Worm (Caenorhabditis elegans) whole organism, L3 larva: ENCODE measurements around the gene picc-1.
"Not testable (repeated sequence)": the region's sequence is repeated elsewhere in the genome, so short reads cannot be mapped to it uniquely, and the experiment has no call there.

ENCODE experiments used
- R02D3.7 ChIP-seq: fragments of 150-350 bp; optimal IDR thresholded peaks from 2 replicates; lab custom pipeline; 2014; ENCODE audit warnings: missing biosample characterization, missing genetic modification characterization
- aly-2 ChIP-seq: fragments of 150-350 bp; optimal IDR thresholded peaks from 2 replicates; lab custom pipeline; 2014; ENCODE audit warnings: missing biosample characterization, missing genetic modification characterization
- ama-1 ChIP-seq: fragments of 150-350 bp; optimal IDR thresholded peaks from 2 replicates; lab custom pipeline; 2018
- ceh-16 ChIP-seq: sonication (generic microtip); optimal IDR thresholded peaks from 2 replicates; lab custom pipeline; 2017; ENCODE audit warnings: missing biosample characterization, missing genetic modification characterization
- ceh-28 ChIP-seq: fragments of 150-350 bp; optimal IDR thresholded peaks from 2 replicates; lab custom pipeline; 2014; ENCODE audit warnings: missing biosample characterization, missing genetic modification reagents, missing genetic modification characterization
- ceh-82 ChIP-seq: fragments of 150-350 bp; optimal IDR thresholded peaks from 2 replicates; lab custom pipeline; 2014; ENCODE audit warnings: missing biosample characterization, missing genetic modification characterization
- ceh-9 ChIP-seq: sonication (generic microtip); optimal IDR thresholded peaks from 2 replicates; lab custom pipeline; 2018; ENCODE audit warnings: missing biosample characterization, missing genetic modification characterization
- daf-12 ChIP-seq: fragments of 150-350 bp; optimal IDR thresholded peaks from 2 replicates; lab custom pipeline; 2014; ENCODE audit warnings: missing biosample characterization, missing genetic modification reagents, missing genetic modification characterization
- egl-27 ChIP-seq: sonication (generic microtip); optimal IDR thresholded peaks from 4 replicates; lab custom pipeline; 2017; ENCODE audit warnings: missing biosample characterization, missing genetic modification reagents, missing genetic modification characterization
- egl-5 ChIP-seq: fragments of 150-350 bp; optimal IDR thresholded peaks from 2 replicates; lab custom pipeline; 2017; ENCODE audit warnings: missing biosample characterization, missing genetic modification reagents, missing genetic modification characterization, inconsistent platforms
- elt-1 ChIP-seq: fragments of 150-350 bp; optimal IDR thresholded peaks from 2 replicates; lab custom pipeline; 2014; ENCODE audit warnings: missing biosample characterization, missing genetic modification characterization
- elt-2 ChIP-seq: sonication (generic microtip); optimal IDR thresholded peaks from 2 replicates; lab custom pipeline; 2016; ENCODE audit warnings: missing genetic modification reagents, mild to moderate bottlenecking, missing genetic modification characterization, missing compliant biosample characterization
- elt-3 ChIP-seq, 3 experiments: fragments of 150-350 bp in 1 of 3; sonication (generic microtip) in 2 of 3; optimal IDR thresholded peaks; 2 replicates in 2 of 3; 4 replicates in 1 of 3; lab custom pipeline; 2014 to 2017; ENCODE audit warnings: missing biosample characterization in 3 of 3, missing genetic modification characterization in 3 of 3
- eor-1 ChIP-seq, 2 experiments: fragments of 150-350 bp; optimal IDR thresholded peaks; 2 replicates each; lab custom pipeline; 2014 to 2018; ENCODE audit warnings: missing biosample characterization in 2 of 2, missing genetic modification characterization in 2 of 2
- fkh-10 ChIP-seq: sonication (generic microtip); optimal IDR thresholded peaks from 2 replicates; lab custom pipeline; 2017; ENCODE audit warnings: missing biosample characterization, missing genetic modification reagents, missing genetic modification characterization
- fkh-2 ChIP-seq: fragments of 150-350 bp; optimal IDR thresholded peaks from 2 replicates; lab custom pipeline; 2014; ENCODE audit warnings: missing biosample characterization, missing genetic modification reagents, missing genetic modification characterization
- fos-1 ChIP-seq: fragments of 150-350 bp; optimal IDR thresholded peaks from 2 replicates; lab custom pipeline; 2014; ENCODE audit warnings: missing biosample characterization, missing genetic modification characterization
- hmg-11 ChIP-seq: sonication (generic microtip); optimal IDR thresholded peaks from 2 replicates; lab custom pipeline; 2016; ENCODE audit warnings: missing genetic modification characterization, missing compliant biosample characterization
- jun-1 ChIP-seq: fragments of 150-350 bp; optimal IDR thresholded peaks from 2 replicates; lab custom pipeline; 2014; ENCODE audit warnings: missing biosample characterization, missing genetic modification reagents, missing genetic modification characterization
- lin-39 ChIP-seq: fragments of 150-350 bp; optimal IDR thresholded peaks from 2 replicates; lab custom pipeline; 2018; ENCODE audit warnings: missing biosample characterization, missing genetic modification reagents, missing genetic modification characterization
- lsy-12 ChIP-seq: sonication (generic microtip); optimal IDR thresholded peaks from 2 replicates; lab custom pipeline; 2016; ENCODE audit warnings: mild to moderate bottlenecking, missing genetic modification characterization, missing compliant biosample characterization
- mdl-1 ChIP-seq: fragments of 150-350 bp; optimal IDR thresholded peaks from 2 replicates; lab custom pipeline; 2014; ENCODE audit warnings: missing biosample characterization, missing genetic modification characterization
- mml-1 ChIP-seq: fragments of 150-350 bp; sonication (generic microtip); optimal IDR thresholded peaks from 3 replicates; lab custom pipeline; 2014; ENCODE audit warnings: missing biosample characterization, missing genetic modification characterization
- nfya-1 ChIP-seq: sonication (generic microtip); optimal IDR thresholded peaks from 2 replicates; lab custom pipeline; 2017; ENCODE audit warnings: missing genetic modification characterization, mild to moderate bottlenecking, missing compliant biosample characterization, antibody characterized with exemption, moderate library complexity; ENCODE audit not compliant: insufficient read depth
- nhr-11 ChIP-seq: fragments of 150-350 bp; optimal IDR thresholded peaks from 2 replicates; lab custom pipeline; 2014; ENCODE audit warnings: missing biosample characterization, missing genetic modification characterization
- nhr-12 ChIP-seq: fragments of 150-350 bp; optimal IDR thresholded peaks from 2 replicates; lab custom pipeline; 2014; ENCODE audit warnings: missing biosample characterization, missing genetic modification characterization
- nhr-23 ChIP-seq: fragments of 150-350 bp; optimal IDR thresholded peaks from 2 replicates; lab custom pipeline; 2014; ENCODE audit warnings: missing biosample characterization, missing genetic modification reagents, missing genetic modification characterization
- nhr-237 ChIP-seq: fragments of 150-350 bp; optimal IDR thresholded peaks from 2 replicates; lab custom pipeline; 2014; ENCODE audit warnings: missing biosample characterization, missing genetic modification characterization
- nhr-25 ChIP-seq: sonication (generic microtip); optimal IDR thresholded peaks from 2 replicates; lab custom pipeline; 2017; ENCODE audit warnings: missing biosample characterization, missing genetic modification characterization
- nhr-28 ChIP-seq: fragments of 150-350 bp; optimal IDR thresholded peaks from 2 replicates; lab custom pipeline; 2014; ENCODE audit warnings: missing biosample characterization, missing genetic modification characterization
- nhr-43 ChIP-seq: sonication (generic microtip); optimal IDR thresholded peaks from 2 replicates; lab custom pipeline; 2016; ENCODE audit warnings: mild to moderate bottlenecking, missing genetic modification characterization, missing compliant biosample characterization; ENCODE audit not compliant: poor library complexity, severe bottlenecking
- nhr-67 ChIP-seq: fragments of 150-350 bp; optimal IDR thresholded peaks from 2 replicates; lab custom pipeline; 2014; ENCODE audit warnings: missing biosample characterization, missing genetic modification characterization
- nhr-76 ChIP-seq: fragments of 150-350 bp; sonication (generic microtip); optimal IDR thresholded peaks from 5 replicates; lab custom pipeline; 2014; ENCODE audit warnings: missing biosample characterization, missing genetic modification characterization
- pha-4 ChIP-seq: fragments of 150-350 bp; optimal IDR thresholded peaks from 2 replicates; lab custom pipeline; 2014; ENCODE audit warnings: missing biosample characterization, missing genetic modification reagents, missing genetic modification characterization
- pqm-1 ChIP-seq: fragments of 150-350 bp; optimal IDR thresholded peaks from 2 replicates; lab custom pipeline; 2017; ENCODE audit warnings: missing biosample characterization, missing genetic modification characterization, inconsistent platforms
- sea-2 ChIP-seq: fragments of 150-350 bp; sonication (generic microtip); optimal IDR thresholded peaks from 4 replicates; lab custom pipeline; 2014; ENCODE audit warnings: missing biosample characterization, missing genetic modification reagents, missing genetic modification characterization
- skn-1 ChIP-seq: fragments of 150-350 bp; optimal IDR thresholded peaks from 2 replicates; lab custom pipeline; 2014; ENCODE audit warnings: missing biosample characterization, missing genetic modification characterization
- snpc-4 ChIP-seq: fragments of 150-350 bp; optimal IDR thresholded peaks from 2 replicates; lab custom pipeline; 2014; ENCODE audit warnings: missing biosample characterization, missing genetic modification characterization
- tbx-2 ChIP-seq: sonication (generic microtip); optimal IDR thresholded peaks from 2 replicates; lab custom pipeline; 2016; ENCODE audit warnings: mild to moderate bottlenecking, missing genetic modification characterization, missing compliant biosample characterization
- unc-39 ChIP-seq: sonication (generic microtip); optimal IDR thresholded peaks from 4 replicates; lab custom pipeline; 2017; ENCODE audit warnings: missing biosample characterization, missing genetic modification characterization
- unc-62 ChIP-seq: fragments of 150-350 bp; sonication (generic microtip); optimal IDR thresholded peaks from 4 replicates; lab custom pipeline; 2014; ENCODE audit warnings: missing biosample characterization, missing genetic modification reagents, missing genetic modification characterization
- zag-1 ChIP-seq: fragments of 150-350 bp; optimal IDR thresholded peaks from 2 replicates; lab custom pipeline; 2014; ENCODE audit warnings: missing biosample characterization, missing genetic modification characterization
- ztf-11 ChIP-seq: fragments of 150-350 bp; optimal IDR thresholded peaks from 2 replicates; lab custom pipeline; 2014; ENCODE audit warnings: missing biosample characterization, missing genetic modification characterization
- ztf-4 ChIP-seq: fragments of 150-350 bp; optimal IDR thresholded peaks from 2 replicates; lab custom pipeline; 2014; ENCODE audit warnings: missing biosample characterization, missing genetic modification characterization

The picc-1 gene

DNA sequence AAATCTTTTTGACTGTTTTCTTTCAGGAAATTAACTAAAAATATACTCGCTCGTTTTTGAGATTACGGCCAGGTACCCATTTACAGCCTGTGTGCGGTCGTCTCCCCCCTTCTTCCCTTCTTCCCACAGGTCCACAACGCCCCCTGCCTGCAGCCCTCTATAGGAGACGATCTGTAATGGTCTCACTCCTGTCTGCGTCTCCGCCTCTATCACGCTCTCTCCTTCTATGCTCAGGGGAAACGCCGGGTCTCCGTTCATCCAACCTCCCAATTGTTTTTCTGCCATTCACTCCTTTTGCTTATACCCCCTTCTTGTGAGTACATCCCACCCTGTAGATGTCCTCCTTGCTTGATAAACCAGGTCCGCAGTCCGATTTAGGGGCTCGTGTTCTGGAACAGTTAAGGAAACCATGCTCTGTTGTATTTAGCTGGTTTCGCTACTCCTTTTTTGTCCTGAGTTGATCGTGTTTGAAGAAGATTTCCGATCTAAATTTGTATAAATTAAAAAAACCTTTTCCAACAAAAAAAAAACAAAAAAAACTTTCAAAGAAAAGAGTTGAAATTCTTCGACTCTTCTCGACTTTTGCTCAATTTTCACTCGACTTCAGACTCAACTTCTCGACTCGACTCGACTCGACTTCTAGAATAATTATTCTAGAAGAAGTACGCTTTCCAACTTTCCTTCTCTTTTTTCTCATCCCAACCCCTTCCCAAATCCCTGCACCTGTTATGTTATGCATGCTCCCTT is 19.8 kb downstream of the picc-1 start, which contains the start of gene F29G9.1:
TSS of gene F29G9.1 (plus strand) at position 697 of the 747 bp plus-strand sequence.
- TF ChIP-seq hmg-11 (tag; lab: Kevin White, UChicago); ama-1 (lab: Kevin White, UChicago); elt-3 (tag; optimal IDR thresholded peaks at IDR 0.05; lab: Kevin White, UChicago): not testable (repeated sequence)
- TF ChIP-seq, all 47 proteins: peak for 0; not testable (repeated sequence) for 47

DNA sequence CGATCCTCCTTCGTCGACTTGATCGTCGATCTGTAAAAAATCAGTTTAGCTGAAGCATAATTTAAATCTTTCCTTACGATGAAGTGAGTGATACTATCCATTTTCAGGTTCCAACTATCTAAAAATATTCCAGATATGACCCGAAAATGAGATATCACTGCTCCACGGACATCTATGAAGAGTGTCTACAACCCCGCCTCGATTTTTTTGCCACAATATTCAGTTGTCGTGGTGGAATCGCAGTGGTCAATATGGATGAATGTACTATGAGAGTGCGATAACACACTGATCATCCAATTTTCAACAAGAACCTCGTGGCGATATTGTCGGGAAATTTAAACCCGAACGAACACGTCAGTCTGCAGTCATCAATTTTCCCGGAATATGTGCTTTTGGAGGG is 22.6 kb downstream of the picc-1 start, which contains the start of gene R01B10.2:
TSS of gene R01B10.2 (minus strand) at position 101 of the 400 bp plus-strand sequence.
- TF ChIP-seq egl-27 (tag; lab: Kevin White, UChicago) (no peak), nfya-1 (tag; lab: Kevin White, UChicago) (no peak), lsy-12 (tag; lab: Kevin White, UChicago) (no peak), elt-1 (tag; lab: Kevin White, UChicago) (no peak), ceh-82 (tag; lab: Kevin White, UChicago) (no peak), elt-3 (tag; optimal IDR thresholded peaks at IDR 0.05; lab: Kevin White, UChicago) (no peak), ceh-9 (tag; lab: Kevin White, UChicago) (no peak)

DNA sequence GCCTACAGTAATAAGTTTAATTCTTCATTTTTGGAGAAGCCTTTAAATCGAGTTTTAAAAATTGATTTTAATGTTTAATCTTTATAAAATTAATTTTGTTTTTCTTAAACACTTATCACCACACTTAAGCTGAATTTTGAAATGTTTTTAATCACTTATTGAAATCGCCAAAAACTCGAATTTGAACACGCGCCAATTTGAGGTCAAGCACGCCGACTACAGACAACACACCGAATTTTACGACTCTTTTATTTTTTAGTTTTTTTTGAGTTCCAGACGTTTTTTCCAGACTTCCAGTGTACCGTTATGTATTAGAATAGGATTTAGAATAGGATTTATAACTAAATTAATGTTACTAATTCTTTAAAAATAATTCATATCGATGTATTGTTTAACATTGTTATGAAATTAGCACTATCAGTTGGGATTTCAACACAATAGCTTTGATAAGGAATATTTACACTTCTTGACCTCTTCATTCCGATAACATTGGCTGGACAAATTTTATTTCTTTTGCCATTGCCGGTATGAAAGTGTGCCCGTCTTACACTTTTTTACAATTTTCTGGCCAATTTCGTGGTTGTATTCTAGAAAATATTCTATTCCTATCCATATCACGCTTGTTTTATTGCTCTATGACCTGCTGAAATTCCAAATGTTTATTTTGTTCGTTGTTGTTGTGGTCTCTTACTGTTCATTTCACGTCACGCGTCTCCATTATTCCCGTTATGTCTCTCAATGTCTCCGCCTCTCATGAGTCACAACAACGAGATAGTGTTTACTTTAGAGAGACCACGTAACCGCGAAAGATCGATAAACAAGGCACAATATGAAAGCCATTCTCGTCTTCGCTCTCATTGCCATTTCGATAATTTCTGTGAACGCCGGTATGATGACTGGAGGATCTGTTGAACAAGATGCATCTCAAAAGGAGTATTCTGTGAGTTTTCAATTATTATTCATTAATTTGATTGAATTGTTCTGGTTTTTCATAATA is 24.8 kb downstream of the picc-1 start, which contains the start of gene cpi-2:
TSS of gene cpi-2 (plus strand) at position 788 of the 997 bp plus-strand sequence.
- TF ChIP-seq unc-62 (GFP tag; lab: Kevin White, UChicago) (no peak), zag-1 (tag; lab: Kevin White, UChicago) (no peak), ceh-28 (tag; lab: Kevin White, UChicago) (peak; percentile 88), pqm-1 (tag; lab: Kevin White, UChicago) (no peak), ceh-9 (tag; lab: Kevin White, UChicago) (no peak), lsy-12 (tag; lab: Kevin White, UChicago) (no peak), elt-3 (tag; optimal IDR thresholded peaks at IDR 0.05; lab: Kevin White, UChicago) (no peak), fkh-2 (tag; lab: Kevin White, UChicago) (no peak), ceh-16 (tag; lab: Kevin White, UChicago) (no peak), egl-5 (tag; lab: Kevin White, UChicago) (no peak), ama-1 (lab: Kevin White, UChicago) (peak; percentile 81), hmg-11 (tag; lab: Kevin White, UChicago) (peak; percentile 51), nhr-28 (tag; lab: Kevin White, UChicago) (no peak), nhr-12 (tag; lab: Kevin White, UChicago) (no peak), mml-1 (tag; lab: Kevin White, UChicago) (no peak), nhr-237 (tag; lab: Kevin White, UChicago) (no peak), jun-1 (no peak), R02D3.7 (tag; lab: Kevin White, UChicago) (no peak), mdl-1 (tag; lab: Kevin White, UChicago) (no peak), nhr-11 (tag; lab: Kevin White, UChicago) (no peak), nhr-23 (tag; lab: Kevin White, UChicago) (no peak), aly-2 (no peak), daf-12 (tag; lab: Kevin White, UChicago) (no peak), fkh-10 (no peak), nhr-76 (tag; lab: Kevin White, UChicago) (no peak), fos-1 (tag; lab: Kevin White, UChicago) (no peak), elt-2 (tag; lab: Kevin White, UChicago) (peak; percentile 70), skn-1 (tag; lab: Kevin White, UChicago) (no peak), tbx-2 (no peak), pha-4 (tag; lab: Kevin White, UChicago) (peak; percentile 93), snpc-4 (tag; lab: Kevin White, UChicago) (peak; percentile 3), lin-39 (tag; lab: Kevin White, UChicago) (no peak), egl-27 (tag; lab: Kevin White, UChicago) (no peak), ztf-11 (no peak), eor-1 (tag; optimal IDR thresholded peaks at IDR 0.05; lab: Kevin White, UChicago) (no peak), ztf-4 (tag; lab: Kevin White, UChicago) (no peak), unc-39 (tag; lab: Kevin White, UChicago) (no peak), ceh-82 (tag; lab: Kevin White, UChicago) (no peak), nfya-1 (tag; lab: Kevin White, UChicago) (peak; percentile 58), nhr-25 (tag; lab: Kevin White, UChicago) (peak; percentile 7), elt-1 (tag; lab: Kevin White, UChicago) (no peak), nhr-67 (no peak), nhr-43 (tag; lab: Kevin White, UChicago) (no peak), sea-2 (no peak)
